Fruit fly (Drosophila melanogaster): ENCODE results near the gene RpL3.

RpL3 gene

dm6 chr3R:11198062-11198472, 23.6 kb upstream of the RpL3 start (continued):
- TF ChIP-seq dpn (GFP tag; optimal IDR thresholded peaks at IDR 0.05): peak; percentile 19 to 27
- no peak for TF ChIP-seq CG3726 (GFP tag; IDR thresholded peaks at IDR 0.05)
- peak; percentile 84 for TF ChIP-seq CG10321 (GFP tag; IDR thresholded peaks at IDR 0.05)
- TF ChIP-seq CG1792 (GFP tag; optimal IDR thresholded peaks at IDR 0.05): no peak
- peak; percentile 46; the same call in 1 of the 2 replicates for TF ChIP-seq vvl (GFP tag; IDR thresholded peaks at IDR 0.05)
- peak; percentile 18 for TF ChIP-seq gro (GFP tag; optimal IDR thresholded peaks at IDR 0.05)
- no peak for TF ChIP-seq HHEX (GFP tag; optimal IDR thresholded peaks at IDR 0.05)
- TF ChIP-seq CG9876 (GFP tag; optimal IDR thresholded peaks at IDR 0.05): no peak
- TF ChIP-seq CG12071 (GFP tag; optimal IDR thresholded peaks at IDR 0.05): peak; percentile 50
- TF ChIP-seq wdn (GFP tag; IDR thresholded peaks at IDR 0.05): no peak
- TF ChIP-seq CG14014 (GFP tag; IDR thresholded peaks at IDR 0.05): peak; percentile 46; the same call in 1 of the 2 replicates
- no peak for TF ChIP-seq CG1647 (GFP tag; optimal IDR thresholded peaks at IDR 0.05)
- TF ChIP-seq Nf-YA (GFP tag; IDR thresholded peaks at IDR 0.05): no peak
- TF ChIP-seq zen2 (GFP tag; IDR thresholded peaks at IDR 0.05; ENCODE audit: partially characterized antibody): no peak
- no peak for TF ChIP-seq pros (GFP tag; optimal IDR thresholded peaks at IDR 0.05)
- TF ChIP-seq CG6765 (GFP tag; optimal IDR thresholded peaks at IDR 0.05): no peak
- TF ChIP-seq zfh1 (GFP tag; IDR thresholded peaks at IDR 0.05): no peak
- no peak for TF ChIP-seq YL-1 (GFP tag; optimal IDR thresholded peaks at IDR 0.05)
- no peak for TF ChIP-seq CG11398 (GFP tag; optimal IDR thresholded peaks at IDR 0.05)
- TF ChIP-seq sens (GFP tag): peak; percentile 56
- TF ChIP-seq CG8388 (GFP tag; optimal IDR thresholded peaks at IDR 0.05): no peak
- TF ChIP-seq ftz-f1 (GFP tag; optimal IDR thresholded peaks at IDR 0.05): peak; percentile 54
- TF ChIP-seq CG13296 (GFP tag; optimal IDR thresholded peaks at IDR 0.05): no peak
- TF ChIP-seq CG17802 (tag; optimal IDR thresholded peaks at IDR 0.05): no peak
- TF ChIP-seq HLH3B (GFP tag; IDR thresholded peaks at IDR 0.05): no peak
- no peak for TF ChIP-seq al (GFP tag; IDR thresholded peaks at IDR 0.05)
- peak; percentile 12 for TF ChIP-seq bcd (GFP tag; optimal IDR thresholded peaks at IDR 0.05)
- TF ChIP-seq CG7963 (GFP tag; IDR thresholded peaks at IDR 0.05; ENCODE audit: partially characterized antibody): no peak
- TF ChIP-seq CG15011 (GFP tag; optimal IDR thresholded peaks at IDR 0.05): no peak
- no peak for TF ChIP-seq CTCF (GFP tag; optimal IDR thresholded peaks at IDR 0.05)
- peak; percentile 23 for TF ChIP-seq CG7987 (GFP tag; optimal IDR thresholded peaks at IDR 0.05)
- TF ChIP-seq CG34376 (GFP tag; optimal IDR thresholded peaks at IDR 0.05): peak; percentile 36
- TF ChIP-seq CG10274 (GFP tag; optimal IDR thresholded peaks at IDR 0.05): no peak
- peak; percentile 46 for TF ChIP-seq Hey (tag; optimal IDR thresholded peaks at IDR 0.05)
- no peak for TF ChIP-seq pan (optimal IDR thresholded peaks at IDR 0.05)
- peak in 1 of 2 experiments; percentile 39 for TF ChIP-seq pan (GFP tag; optimal IDR thresholded peaks at IDR 0.05 in 1 of 2, IDR thresholded peaks at IDR 0.05 in 1 of 2)
- 0 out of 2 replicates have a peak, but pooled peaks have one; percentile 14 for TF ChIP-seq CG16779 (GFP tag; IDR thresholded peaks at IDR 0.05)
- TF ChIP-seq Chrac-16 (GFP tag; optimal IDR thresholded peaks at IDR 0.05): no peak
- TF ChIP-seq CG10366 (GFP tag; IDR thresholded peaks at IDR 0.05): no peak
- peak; percentile 97 for TF ChIP-seq CG5180 (GFP tag; optimal IDR thresholded peaks at IDR 0.05)
- TF ChIP-seq chinmo (GFP tag; IDR thresholded peaks at IDR 0.05; ENCODE audit: partially characterized antibody): peak; percentile 87; the same call in 1 of the 4 replicates
- peak; percentile 47; the same call in 1 of the 2 replicates for TF ChIP-seq Drgx (GFP tag; IDR thresholded peaks at IDR 0.05)
- TF ChIP-seq caup (GFP tag; optimal IDR thresholded peaks at IDR 0.05; ENCODE audit: severe bottlenecking): peak; percentile 38
- TF ChIP-seq tup (GFP tag; optimal IDR thresholded peaks at IDR 0.05): no peak
- TF ChIP-seq GATAe (GFP tag; conservative IDR thresholded peaks at IDR 0.05): no peak
- TF ChIP-seq CG2116 (GFP tag; optimal IDR thresholded peaks at IDR 0.05): no peak
- peak; percentile 67 for TF ChIP-seq dm (GFP tag; optimal IDR thresholded peaks at IDR 0.05)
- no peak for TF ChIP-seq sim (GFP tag; IDR thresholded peaks at IDR 0.05)
- no peak for TF ChIP-seq fd3F (GFP tag; optimal IDR thresholded peaks at IDR 0.05)
- TF ChIP-seq Dad (GFP tag; optimal IDR thresholded peaks at IDR 0.05): peak; percentile 18
- TF ChIP-seq CG32767 (GFP tag; IDR thresholded peaks at IDR 0.05): no peak
- peak; percentile 39 for TF ChIP-seq slbo (GFP tag; IDR thresholded peaks at IDR 0.05)
